Worm (Caenorhabditis elegans): ENCODE results near the gene snn-1.

ce11 chrIV:1814764-1815518 lies at the start of gene snn-1:
- TF ChIP-seq Y53G8AR.9 (GFP tag; conservative IDR thresholded peaks at IDR 0.05): no peak
- TF ChIP-seq B0035.1 (tag; optimal IDR thresholded peaks at IDR 0.05): no peak
- no peak for TF ChIP-seq K11D2.4 (GFP tag; IDR thresholded peaks at IDR 0.05)
- no peak for TF ChIP-seq nfya-2 (GFP tag; IDR thresholded peaks at IDR 0.05)
- no peak for TF ChIP-seq zfh-2 (GFP tag; conservative IDR thresholded peaks at IDR 0.05)
- no peak for TF ChIP-seq Y95B8A.8 (GFP tag; IDR thresholded peaks at IDR 0.05)
- no peak for TF ChIP-seq B0019.2 (GFP tag; conservative IDR thresholded peaks at IDR 0.05)
- no peak for TF ChIP-seq hlh-12 (tag; optimal IDR thresholded peaks at IDR 0.05)
- no peak for TF ChIP-seq ceh-91 (GFP tag; IDR thresholded peaks at IDR 0.05)
- no peak for TF ChIP-seq akir-1 (GFP tag; optimal IDR thresholded peaks at IDR 0.05)
- TF ChIP-seq die-1 (tag; optimal IDR thresholded peaks at IDR 0.05): no peak
- TF ChIP-seq unc-130 (GFP tag; optimal IDR thresholded peaks at IDR 0.05): no peak
- no peak for TF ChIP-seq egl-18 (GFP tag; IDR thresholded peaks at IDR 0.05)
- no peak for TF ChIP-seq hmg-20 (GFP tag; IDR thresholded peaks at IDR 0.05)
